Fruit fly (Drosophila melanogaster) whole organism, embryonic: ENCODE measurements around the gene CG12594.

Source experiments
- BEAF-32 ChIP-seq: fragments of 200-800 bp; sonication (Bioruptor generic); optimal IDR thresholded peaks from 3 replicates; lab custom pipeline; 2017; ENCODE audit warnings: missing biosample characterization, missing genetic modification characterization, mild to moderate bottlenecking, moderate library complexity, missing genetic modification reagents
- CG10274 ChIP-seq: fragments of 200-800 bp; sonication (Bioruptor generic); optimal IDR thresholded peaks from 3 replicates; lab custom pipeline; 2017; ENCODE audit warnings: missing biosample characterization, mild to moderate bottlenecking, missing genetic modification characterization
- CG10366 ChIP-seq: fragments of 200-800 bp; sonication (Bioruptor generic); IDR thresholded peaks from 2 replicates; pipeline ENCODE4 v1.3.6; 2022; ENCODE audit warnings: missing biosample characterization, missing genetic modification characterization
- CG15011 ChIP-seq: fragments of 200-800 bp; sonication (Bioruptor generic); optimal IDR thresholded peaks from 3 replicates; lab custom pipeline; 2018; ENCODE audit warnings: missing biosample characterization, mild to moderate bottlenecking, missing genetic modification characterization
- CG2129 ChIP-seq: fragments of 200-800 bp; sonication (Bioruptor generic); IDR thresholded peaks from 2 replicates; pipeline ENCODE4 v1.3.6; 2022; ENCODE audit warnings: missing biosample characterization, missing genetic modification characterization; ENCODE audit not compliant: partially characterized antibody
- CG4360 ChIP-seq: fragments of 200-800 bp; sonication (Bioruptor generic); IDR thresholded peaks from 2 replicates; pipeline ENCODE4 v1.3.6; 2022; ENCODE audit warnings: missing biosample characterization, missing genetic modification characterization
- CG4707 ChIP-seq: fragments of 200-800 bp; sonication (Bioruptor generic); optimal IDR thresholded peaks from 2 replicates; lab custom pipeline; 2018; ENCODE audit warnings: missing biosample characterization, mild to moderate bottlenecking, missing genetic modification characterization, moderate library complexity
- CG6175 ChIP-seq: fragments of 200-800 bp; sonication (Bioruptor generic); IDR thresholded peaks from 3 replicates; pipeline ENCODE4 v1.3.6; 2022; ENCODE audit warnings: missing biosample characterization, missing genetic modification characterization
- CG7745 ChIP-seq: fragments of 200-800 bp; sonication (Bioruptor generic); optimal IDR thresholded peaks from 2 replicates; lab custom pipeline; 2018; ENCODE audit warnings: missing biosample characterization, mild to moderate bottlenecking, missing genetic modification characterization, moderate library complexity
- CG7963 ChIP-seq: fragments of 200-800 bp; sonication (Bioruptor generic); IDR thresholded peaks from 3 replicates; pipeline ENCODE4 v1.3.6; 2022; ENCODE audit warnings: missing biosample characterization, missing genetic modification characterization; ENCODE audit not compliant: partially characterized antibody
- CG8089 ChIP-seq: fragments of 200-800 bp; sonication (Bioruptor generic); optimal IDR thresholded peaks from 3 replicates; lab custom pipeline; 2016; ENCODE audit warnings: missing biosample characterization, missing genetic modification characterization
- Dek ChIP-seq: fragments of 200-800 bp; sonication (Bioruptor generic); optimal IDR thresholded peaks from 3 replicates; lab custom pipeline; 2019; ENCODE audit warnings: missing biosample characterization, mild to moderate bottlenecking, missing genetic modification characterization, moderate library complexity
- Dfd ChIP-seq, 2 experiments: fragments of >200 bp; optimal IDR thresholded peaks; 2 replicates each; lab custom pipeline; 2017; ENCODE audit warnings: missing biosample characterization in 2 of 2, missing genetic modification characterization in 2 of 2
- Dp ChIP-seq: fragments of 200-800 bp; sonication (Bioruptor generic); optimal IDR thresholded peaks from 2 replicates; lab custom pipeline; 2018; ENCODE audit warnings: missing biosample characterization, mild to moderate bottlenecking, missing genetic modification characterization, moderate library complexity
- Gsc ChIP-seq: fragments of 200-800 bp; sonication (Bioruptor generic); IDR thresholded peaks from 2 replicates; pipeline ENCODE4 v1.3.6; 2022; ENCODE audit warnings: missing biosample characterization, missing genetic modification characterization
- H2.0 ChIP-seq: fragments of 200-800 bp; sonication (Bioruptor generic); IDR thresholded peaks from 2 replicates; pipeline ENCODE4 v1.3.6; 2022; ENCODE audit warnings: missing biosample characterization, missing genetic modification characterization
- HLH4C ChIP-seq: fragments of 200-800 bp; sonication (Bioruptor generic); IDR thresholded peaks from 3 replicates; pipeline ENCODE4 v1.3.6; 2022; ENCODE audit warnings: missing biosample characterization, missing genetic modification characterization; ENCODE audit not compliant: partially characterized antibody
- Hey ChIP-seq: fragments of 200-800 bp; sonication (Bioruptor generic); optimal IDR thresholded peaks from 3 replicates; lab custom pipeline; 2018; ENCODE audit warnings: missing biosample characterization, mild to moderate bottlenecking, missing genetic modification characterization
- Hmx ChIP-seq: fragments of 200-800 bp; sonication (Bioruptor generic); optimal IDR thresholded peaks from 2 replicates; lab custom pipeline; 2016; ENCODE audit warnings: missing biosample characterization, missing genetic modification characterization
- NFAT ChIP-seq: fragments of 200-800 bp; sonication (Bioruptor generic); IDR thresholded peaks from 2 replicates; pipeline ENCODE4 v1.3.6; 2022; ENCODE audit warnings: missing biosample characterization, missing genetic modification characterization
- NfI ChIP-seq: fragments of 200-800 bp; sonication (Bioruptor generic); optimal IDR thresholded peaks from 3 replicates; lab custom pipeline; 2018; ENCODE audit warnings: missing biosample characterization, mild to moderate bottlenecking, missing genetic modification characterization, moderate library complexity
- Trl ChIP-seq, 3 experiments: fragments of >200 bp in 2 of 3; fragments of 200-800 bp in 1 of 3; sonication (Bioruptor generic) in 1 of 3; optimal IDR thresholded peaks; 2 replicates in 1 of 3; 3 replicates in 2 of 3; lab custom pipeline; 2016 to 2017; ENCODE audit warnings: missing biosample characterization in 1 of 3, missing genetic modification characterization in 1 of 3
- abd-A ChIP-seq: fragments of 200-800 bp; sonication (Bioruptor generic); optimal IDR thresholded peaks from 3 replicates; lab custom pipeline; 2019; ENCODE audit warnings: missing biosample characterization, mild to moderate bottlenecking, missing genetic modification characterization, moderate library complexity
- ato ChIP-seq: fragments of 200-800 bp; sonication (Bioruptor generic); IDR thresholded peaks from 2 replicates; pipeline ENCODE4 v1.3.6; 2022; ENCODE audit warnings: missing biosample characterization, missing genetic modification characterization; ENCODE audit not compliant: partially characterized antibody
- cad ChIP-seq: fragments of >200 bp; optimal IDR thresholded peaks from 2 replicates; lab custom pipeline; 2017; ENCODE audit warnings: missing biosample characterization, missing genetic modification characterization
- cg ChIP-seq: fragments of 200-800 bp; sonication (Bioruptor generic); optimal IDR thresholded peaks from 3 replicates; lab custom pipeline; 2019; ENCODE audit warnings: missing biosample characterization, mild to moderate bottlenecking, missing genetic modification characterization, moderate library complexity
- croc ChIP-seq: fragments of 200-800 bp; sonication (Bioruptor generic); conservative IDR thresholded peaks from 3 replicates; pipeline ENCODE4 v1.3.6; 2022; ENCODE audit warnings: missing biosample characterization, missing genetic modification characterization
- danr ChIP-seq: fragments of 200-800 bp; sonication (Bioruptor generic); IDR thresholded peaks from 2 replicates; pipeline ENCODE4 v1.3.6; 2022; ENCODE audit warnings: missing biosample characterization, missing genetic modification characterization
- disco-r ChIP-seq: fragments of 200-800 bp; sonication (Bioruptor generic); optimal IDR thresholded peaks from 2 replicates; lab custom pipeline; 2016; ENCODE audit warnings: missing biosample characterization, missing genetic modification characterization
- dmrt99B ChIP-seq: fragments of 200-800 bp; sonication (Bioruptor generic); optimal IDR thresholded peaks from 2 replicates; lab custom pipeline; 2018; ENCODE audit warnings: missing biosample characterization, mild to moderate bottlenecking, missing genetic modification characterization, moderate library complexity
- emc ChIP-seq: fragments of 200-800 bp; sonication (Bioruptor generic); optimal IDR thresholded peaks from 2 replicates; lab custom pipeline; 2016; ENCODE audit warnings: missing biosample characterization, missing genetic modification characterization
- grau ChIP-seq: fragments of 200-800 bp; optimal IDR thresholded peaks from 3 replicates; lab custom pipeline; 2019; ENCODE audit warnings: missing biosample characterization, mild to moderate bottlenecking, missing genetic modification characterization, moderate library complexity
- jumu ChIP-seq: fragments of 200-800 bp; sonication (Bioruptor generic); optimal IDR thresholded peaks from 3 replicates; lab custom pipeline; 2016; ENCODE audit warnings: missing biosample characterization, missing genetic modification characterization
- luna ChIP-seq: fragments of 200-800 bp; sonication (Bioruptor generic); optimal IDR thresholded peaks from 2 replicates; lab custom pipeline; 2016; ENCODE audit warnings: missing biosample characterization, missing genetic modification characterization
- nau ChIP-seq: fragments of 200-800 bp; sonication (Bioruptor generic); optimal IDR thresholded peaks from 3 replicates; lab custom pipeline; 2017; ENCODE audit warnings: missing biosample characterization, mild to moderate bottlenecking, missing genetic modification characterization, missing genetic modification reagents
- nerfin-1 ChIP-seq: fragments of 200-800 bp; sonication (Bioruptor generic); optimal IDR thresholded peaks from 3 replicates; lab custom pipeline; 2019; ENCODE audit warnings: missing biosample characterization, mild to moderate bottlenecking, missing genetic modification characterization, moderate library complexity
- pfk ChIP-seq: fragments of 200-800 bp; sonication (Bioruptor generic); optimal IDR thresholded peaks from 2 replicates; lab custom pipeline; 2018; ENCODE audit warnings: missing biosample characterization, mild to moderate bottlenecking, missing genetic modification characterization, moderate library complexity
- psq ChIP-seq: fragments of 200-800 bp; sonication (Bioruptor generic); optimal IDR thresholded peaks from 2 replicates; lab custom pipeline; 2017; ENCODE audit warnings: missing biosample characterization, missing genetic modification characterization
- row ChIP-seq: fragments of 200-800 bp; sonication (Bioruptor generic); IDR thresholded peaks from 3 replicates; pipeline ENCODE4 v1.3.6; 2022; ENCODE audit warnings: missing biosample characterization, missing genetic modification characterization
- tll ChIP-seq, 2 experiments: fragments of 200-800 bp in 1 of 2; fragments of >200 bp in 1 of 2; sonication (Bioruptor generic) in 1 of 2; optimal IDR thresholded peaks; 2 replicates each; lab custom pipeline; 2017 to 2019; ENCODE audit warnings: missing biosample characterization in 2 of 2, missing genetic modification characterization in 2 of 2, mild to moderate bottlenecking in 1 of 2, moderate library complexity in 1 of 2
- z ChIP-seq: fragments of 200-800 bp; sonication (Bioruptor generic); IDR thresholded peaks from 3 replicates; pipeline ENCODE4 v1.3.6; 2022; ENCODE audit warnings: missing biosample characterization, missing genetic modification characterization

Gene CG12594

DNA sequence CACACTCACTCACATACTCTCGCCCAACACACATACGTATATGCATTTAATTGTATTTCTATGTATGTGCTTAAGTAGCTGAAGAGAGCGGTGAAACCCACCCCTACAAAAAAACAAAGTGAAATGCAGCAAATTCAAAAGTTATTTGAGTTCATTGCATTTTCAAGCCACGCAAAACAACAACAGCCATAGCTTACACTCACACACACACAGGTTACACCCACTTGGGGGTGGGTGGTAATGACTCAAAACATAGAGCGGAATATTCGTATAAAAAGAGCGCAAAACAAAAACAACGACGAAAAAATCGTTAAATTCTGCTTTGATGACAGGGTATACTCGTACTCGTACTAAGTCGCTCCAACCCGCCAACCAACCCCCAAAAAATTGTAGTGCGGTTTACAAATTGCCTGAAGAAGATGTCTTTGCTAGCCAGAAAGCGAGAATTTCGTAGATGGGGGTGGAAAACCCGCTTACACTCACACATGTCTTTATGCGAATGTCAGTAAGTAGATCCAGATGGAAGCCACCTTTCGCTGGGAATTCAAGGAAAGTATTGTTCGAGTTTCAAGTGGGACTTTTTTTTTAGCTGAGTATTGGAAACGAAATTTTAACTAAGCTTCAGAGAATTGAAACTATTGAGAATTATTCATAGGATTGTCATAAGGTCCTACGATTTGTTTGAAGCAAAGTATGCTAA lies 54.7 kb downstream of the CG12594 start (continued):
- no peak for TF ChIP-seq CG7745 (tag; lab: Kevin White, UChicago)
- no peak for TF ChIP-seq BEAF-32 (GFP tag; lab: Kevin White, UChicago)
- TF ChIP-seq CG6175 (GFP tag; lab: Robert Waterston, UW): no peak
- TF ChIP-seq abd-A (tag; lab: Kevin White, UChicago): peak; percentile 83
- TF ChIP-seq danr (GFP tag; lab: Robert Waterston, UW): no peak
- TF ChIP-seq Hey (tag; lab: Kevin White, UChicago): no peak
- TF ChIP-seq emc (GFP tag; lab: Kevin White, UChicago): no peak
- TF ChIP-seq CG15011 (GFP tag; lab: Kevin White, UChicago): no peak
- no peak for TF ChIP-seq Gsc
- TF ChIP-seq row: peak; percentile 22; the same call in 1 of the 3 replicates
- no peak for TF ChIP-seq Dek
- no peak for TF ChIP-seq NFAT
- no peak for TF ChIP-seq NfI (GFP tag; lab: Kevin White, UChicago)
- TF ChIP-seq CG10274 (GFP tag; lab: Kevin White, UChicago): no peak
- TF ChIP-seq Dfd (GFP tag; optimal IDR thresholded peaks at IDR 0.05; lab: Kevin White, UChicago): no peak
- TF ChIP-seq ato (GFP tag; lab: Robert Waterston, UW): no peak
- no peak for TF ChIP-seq HLH4C (GFP tag; lab: Robert Waterston, UW)
- peak; percentile 82 for TF ChIP-seq cg
- no peak for TF ChIP-seq CG7963
- no peak for TF ChIP-seq Dp (GFP tag; lab: Kevin White, UChicago)
- no peak for TF ChIP-seq CG4707 (GFP tag; lab: Kevin White, UChicago)
- TF ChIP-seq jumu (GFP tag; lab: Kevin White, UChicago): no peak
- no peak for TF ChIP-seq nau (GFP tag; lab: Kevin White, UChicago)
- TF ChIP-seq z: peak; percentile 88
- TF ChIP-seq croc (GFP tag; lab: Robert Waterston, UW): no peak
- no peak for TF ChIP-seq CG8089 (GFP tag; lab: Kevin White, UChicago)
- peak in 1 of 2 experiments; percentile 16 for TF ChIP-seq tll (GFP tag; optimal IDR thresholded peaks at IDR 0.05; lab: Kevin White, UChicago)
- peak; percentile 42 for TF ChIP-seq nerfin-1 (tag; lab: Kevin White, UChicago)
- 0 out of 2 replicates have a peak, but pooled peaks have one; percentile 58 for TF ChIP-seq CG4360 (GFP tag; lab: Robert Waterston, UW)
- no peak for TF ChIP-seq CG2129
- no peak for TF ChIP-seq H2.0 (GFP tag; lab: Robert Waterston, UW)
- no peak for TF ChIP-seq psq (GFP tag; lab: Kevin White, UChicago)
- TF ChIP-seq disco-r (GFP tag; lab: Kevin White, UChicago): no peak
- TF ChIP-seq Trl (optimal IDR thresholded peaks at IDR 0.05; lab: Kevin White, UChicago): peak in 1 of 2 experiments; percentile 19
- no peak for TF ChIP-seq Trl (GFP tag; optimal IDR thresholded peaks at IDR 0.05; lab: Kevin White, UChicago)
- TF ChIP-seq CG10366: no peak
- no peak for TF ChIP-seq Hmx (GFP tag; lab: Kevin White, UChicago)
- no peak for TF ChIP-seq grau (tag; lab: Kevin White, UChicago)
- no peak for TF ChIP-seq pfk (GFP tag; lab: Kevin White, UChicago)
- TF ChIP-seq dmrt99B: no peak
- no peak for TF ChIP-seq cad (GFP tag; lab: Kevin White, UChicago)
- no peak for TF ChIP-seq luna (GFP tag; lab: Kevin White, UChicago)
